Worm (Caenorhabditis elegans): Measurements from ENCODE around the gene ced-10.

ce11 chrIV:3467128-3467527 lies 42.2 kb downstream of the ced-10 start, which contains the start of gene F58E2.3:
- TF ChIP-seq klf-2 (GFP tag; conservative IDR thresholded peaks at IDR 0.05), result no peak
- no peak for TF ChIP-seq flt-1 (GFP tag; IDR thresholded peaks at IDR 0.05)
- no peak for TF ChIP-seq T22C8.4 (GFP tag; IDR thresholded peaks at IDR 0.05)
- TF ChIP-seq cog-1 (tag; optimal IDR thresholded peaks at IDR 0.05), result no peak
